Worm (Caenorhabditis elegans) whole organism, midembryonic: ENCODE results near the gene mam-5.

Experiments
- cog-1 ChIP-seq: sonication (generic microtip); optimal IDR thresholded peaks from 2 replicates; lab custom pipeline; 2016; ENCODE audit warnings: missing genetic modification characterization, missing compliant biosample characterization
- flt-1 ChIP-seq: fragments of 200-800 bp; sonication (Bioruptor generic); IDR thresholded peaks from 2 replicates; pipeline ENCODE4 v1.3.6; 2022; ENCODE audit warnings: missing genetic modification characterization, missing compliant biosample characterization
- klf-2 ChIP-seq: fragments of 200-800 bp; sonication (Bioruptor generic); conservative IDR thresholded peaks from 2 replicates; pipeline ENCODE4 v1.3.6; 2022; ENCODE audit warnings: missing genetic modification reagents, missing genetic modification characterization, missing compliant biosample characterization
- med-1 ChIP-seq: sonication (generic microtip); optimal IDR thresholded peaks from 2 replicates; lab custom pipeline; 2017; ENCODE audit warnings: missing genetic modification characterization, mild to moderate bottlenecking, missing compliant biosample characterization, antibody characterized with exemption, missing genetic modification reagents; ENCODE audit not compliant: insufficient read depth
- ref-1 ChIP-seq: fragments of 200-800 bp; sonication (Bioruptor generic); conservative IDR thresholded peaks from 2 replicates; pipeline ENCODE4 v1.3.6; 2022; ENCODE audit warnings: missing genetic modification reagents, missing genetic modification characterization, missing compliant biosample characterization
- tab-1 ChIP-seq: fragments of 200-800 bp; sonication (Bioruptor generic); IDR thresholded peaks from 2 replicates; pipeline ENCODE4 v1.3.6; 2022; ENCODE audit warnings: missing genetic modification characterization, missing compliant biosample characterization
- ztf-23 ChIP-seq: fragments of 200-800 bp; sonication (Bioruptor generic); IDR thresholded peaks from 2 replicates; pipeline ENCODE4 v1.3.6; 2022; ENCODE audit warnings: missing genetic modification reagents, missing genetic modification characterization, missing compliant biosample characterization
- ztf-29 ChIP-seq: fragments of 200-800 bp; sonication (Bioruptor generic); IDR thresholded peaks from 2 replicates; pipeline ENCODE4 v1.3.6; 2022; ENCODE audit warnings: missing genetic modification reagents, missing genetic modification characterization, missing compliant biosample characterization

DNA sequence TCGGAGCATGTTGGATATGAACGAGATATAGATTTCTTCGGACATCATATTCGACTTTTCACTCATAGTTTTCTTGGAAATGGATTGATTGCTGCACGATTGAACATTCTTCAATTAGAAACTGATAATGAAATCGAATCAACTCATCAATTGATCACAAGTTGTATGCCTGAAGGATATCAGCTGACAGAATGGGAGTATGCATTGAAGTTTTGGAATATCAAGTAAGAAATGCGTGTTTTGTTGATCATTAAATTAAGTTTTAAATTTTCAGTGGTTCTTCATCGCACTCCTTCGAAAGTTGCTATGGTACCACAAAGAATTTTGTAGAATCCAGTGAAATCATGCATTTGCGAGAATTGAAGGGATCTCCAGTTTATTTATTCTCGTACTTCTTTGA is 53.9 kb downstream of the mam-5 start:
- TF ChIP-seq ref-1 (GFP tag; lab: Robert Waterston, UW) (no peak), tab-1 (GFP tag; lab: Robert Waterston, UW) (no peak), flt-1 (GFP tag; lab: Robert Waterston, UW) (no peak), ztf-29 (GFP tag; lab: Robert Waterston, UW) (no peak), klf-2 (GFP tag; lab: Robert Waterston, UW) (no peak), med-1 (GFP tag; lab: Kevin White, UChicago) (no peak), cog-1 (no peak), ztf-23 (GFP tag; lab: Robert Waterston, UW) (no peak)
